In the genomic region with DNA sequence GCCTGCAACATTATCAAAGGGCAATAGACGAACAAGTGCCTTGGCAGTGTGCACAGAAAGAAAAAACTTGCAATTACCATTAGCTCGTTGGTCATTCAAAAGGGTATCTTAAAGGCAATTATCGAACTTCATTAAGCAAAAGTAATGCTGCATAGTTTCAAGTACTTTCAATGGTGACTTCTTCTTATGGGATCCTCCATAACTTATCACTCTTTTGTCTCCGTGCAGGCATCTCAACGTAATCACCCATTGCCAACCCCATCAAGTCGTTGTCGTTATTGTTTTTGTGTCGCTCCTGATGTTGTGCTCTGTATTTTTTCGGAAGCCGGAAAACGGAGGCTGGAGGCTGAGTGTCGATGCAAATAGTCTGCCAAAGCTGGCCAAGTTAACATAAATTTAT, we compare ENCODE assay signal across 1 fruit fly cellular context.
TF ChIP-seq lines count a peak whose summit lies in the region.

No protein-coding gene starts in this region.

TF ChIP-seq in whole organism, prepupa, 60 proteins besides CTCF, POLR2A, EP300 and RAD21 (continued from another document):
- peak; percentile 67 for TF ChIP-seq svp (GFP tag; lab: Kevin White, UChicago)
- TF ChIP-seq Met (GFP tag; optimal IDR thresholded peaks at IDR 0.05; lab: Kevin White, UChicago): peak; percentile 35
- no peak for TF ChIP-seq Hr39 (GFP tag; optimal IDR thresholded peaks at IDR 0.05; lab: Kevin White, UChicago)
- TF ChIP-seq Eip93F (GFP tag; optimal IDR thresholded peaks at IDR 0.05; lab: Kevin White, UChicago): no peak
- TF ChIP-seq CG10631 (GFP tag; optimal IDR thresholded peaks at IDR 0.05; lab: Kevin White, UChicago): peak; percentile 24
- no peak for TF ChIP-seq Hr38 (GFP tag; optimal IDR thresholded peaks at IDR 0.05; lab: Kevin White, UChicago)
- TF ChIP-seq CG10669 (GFP tag; optimal IDR thresholded peaks at IDR 0.05; lab: Kevin White, UChicago): peak; percentile 7
- no peak for TF ChIP-seq CG8632 (GFP tag; optimal IDR thresholded peaks at IDR 0.05; lab: Kevin White, UChicago)
